Worm (Caenorhabditis elegans): ENCODE results near the gene oct-2.

ce11 chrX:11345471-11345870 lies 784 bp upstream of the oct-2 start:
- no peak for TF ChIP-seq nhr-11 (tag; optimal IDR thresholded peaks at IDR 0.05)
- TF ChIP-seq skn-1 (tag; optimal IDR thresholded peaks at IDR 0.05), result no peak
- no peak for TF ChIP-seq mdl-1 (tag; optimal IDR thresholded peaks at IDR 0.05)
- no peak for TF ChIP-seq sea-2 (GFP tag; optimal IDR thresholded peaks at IDR 0.05)
